Worm (Caenorhabditis elegans) whole organism, L4 larva: ENCODE results near the gene btb-16.

Source experiments
- gei-8 ChIP-seq: fragments of 200-800 bp; sonication (Bioruptor generic); optimal IDR thresholded peaks from 2 replicates; lab custom pipeline; 2018; ENCODE audit warnings: mild to moderate bottlenecking, missing genetic modification characterization, missing compliant biosample characterization
- lin-39 ChIP-seq: fragments of 150-350 bp; optimal IDR thresholded peaks from 2 replicates; lab custom pipeline; 2014; ENCODE audit warnings: missing biosample characterization, missing genetic modification reagents, missing genetic modification characterization
- nhr-77 ChIP-seq: fragments of 150-350 bp; optimal IDR thresholded peaks from 2 replicates; lab custom pipeline; 2014; ENCODE audit warnings: missing biosample characterization, missing genetic modification characterization
- saeg-2 ChIP-seq: fragments of 200-800 bp; sonication (Bioruptor generic); IDR thresholded peaks from 2 replicates; pipeline ENCODE4 v1.3.6; 2022; ENCODE audit warnings: missing genetic modification reagents, missing genetic modification characterization, missing compliant biosample characterization

DNA sequence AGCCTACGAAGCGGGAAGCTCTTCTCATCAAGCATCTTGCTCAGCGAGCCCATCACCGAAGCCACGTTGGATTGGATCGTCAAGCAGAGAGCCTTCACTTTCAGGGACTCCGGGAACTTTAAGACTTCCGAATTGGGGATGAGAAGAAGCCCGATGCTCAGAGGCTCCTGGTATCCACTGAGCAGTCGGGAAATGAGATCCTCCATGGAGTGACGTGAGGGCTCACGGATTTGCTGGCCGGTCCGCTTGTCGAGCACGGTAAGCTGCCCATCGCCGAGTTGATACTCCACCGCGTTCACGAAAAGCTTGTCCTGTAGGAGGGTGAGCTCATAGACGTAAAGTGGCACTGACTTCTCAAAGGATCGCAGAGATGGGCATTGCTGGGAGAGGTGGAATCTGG lies 49.1 kb upstream of the btb-16 start:
- TF ChIP-seq saeg-2 (GFP tag; lab: Robert Waterston, UW) (no peak), lin-39 (no peak), gei-8 (GFP tag; lab: Kevin White, UChicago) (no peak), nhr-77 (tag; lab: Kevin White, UChicago) (no peak)
